Worm (Caenorhabditis elegans) whole organism, mixed stage, embryonic: ENCODE measurements around the gene ltah-1.2.
"Not testable (repeated sequence)": the region's sequence is repeated elsewhere in the genome, so short reads cannot be mapped to it uniquely, and the experiment has no call there.

Source experiments
- M03D4.4 ChIP-seq: sonication (generic microtip); optimal IDR thresholded peaks from 2 replicates; lab custom pipeline; 2017; ENCODE audit warnings: mild to moderate bottlenecking, missing genetic modification characterization, missing compliant biosample characterization
- bed-3 ChIP-seq: fragments of 200-800 bp; sonication (Bioruptor generic); optimal IDR thresholded peaks from 3 replicates; lab custom pipeline; 2018; ENCODE audit warnings: mild to moderate bottlenecking, missing genetic modification characterization, moderate library complexity, missing compliant biosample characterization
- ceh-83 ChIP-seq: fragments of 200-800 bp; sonication (Bioruptor generic); optimal IDR thresholded peaks from 2 replicates; lab custom pipeline; 2018; ENCODE audit warnings: mild to moderate bottlenecking, missing genetic modification characterization, missing compliant biosample characterization
- ces-1 ChIP-seq: fragments of 150-350 bp; optimal IDR thresholded peaks from 2 replicates; lab custom pipeline; 2014; ENCODE audit warnings: missing biosample characterization, missing genetic modification reagents, missing genetic modification characterization
- cnd-1 ChIP-seq: fragments of 200-800 bp; sonication (Bioruptor generic); optimal IDR thresholded peaks from 2 replicates; lab custom pipeline; 2018; ENCODE audit warnings: mild to moderate bottlenecking, missing genetic modification characterization, missing compliant biosample characterization
- drap-1 ChIP-seq: fragments of 200-800 bp; sonication (Bioruptor generic); optimal IDR thresholded peaks from 3 replicates; lab custom pipeline; 2018; ENCODE audit warnings: mild to moderate bottlenecking, missing genetic modification characterization, missing compliant biosample characterization
- elt-1 ChIP-seq: sonication (generic microtip); optimal IDR thresholded peaks from 2 replicates; lab custom pipeline; 2017; ENCODE audit warnings: missing genetic modification characterization, mild to moderate bottlenecking, missing compliant biosample characterization, antibody characterized with exemption, moderate library complexity, borderline replicate concordance; ENCODE audit not compliant: insufficient read depth
- elt-3 ChIP-seq: fragments of 150-350 bp; optimal IDR thresholded peaks from 2 replicates; lab custom pipeline; 2014; ENCODE audit warnings: missing biosample characterization, missing genetic modification characterization
- flh-1 ChIP-seq: fragments of 200-800 bp; sonication (Bioruptor generic); optimal IDR thresholded peaks from 2 replicates; lab custom pipeline; 2018; ENCODE audit warnings: mild to moderate bottlenecking, missing genetic modification characterization, moderate library complexity, missing compliant biosample characterization
- ham-2 ChIP-seq: fragments of 200-800 bp; sonication (Bioruptor generic); optimal IDR thresholded peaks from 2 replicates; lab custom pipeline; 2018; ENCODE audit warnings: mild to moderate bottlenecking, missing genetic modification characterization, missing compliant biosample characterization
- hlh-1 ChIP-seq: fragments of 150-350 bp; optimal IDR thresholded peaks from 2 replicates; lab custom pipeline; 2014; ENCODE audit warnings: missing biosample characterization, missing genetic modification reagents, missing genetic modification characterization
- lin-13 ChIP-seq: fragments of 150-350 bp; optimal IDR thresholded peaks from 2 replicates; lab custom pipeline; 2014; ENCODE audit warnings: missing biosample characterization, missing genetic modification characterization
- lin-32 ChIP-seq: fragments of 200-800 bp; sonication (Bioruptor generic); optimal IDR thresholded peaks from 2 replicates; lab custom pipeline; 2018; ENCODE audit warnings: mild to moderate bottlenecking, missing genetic modification characterization, missing compliant biosample characterization
- lsy-2 ChIP-seq: fragments of 150-350 bp; optimal IDR thresholded peaks from 2 replicates; lab custom pipeline; 2014; ENCODE audit warnings: missing biosample characterization, missing genetic modification characterization
- mab-5 ChIP-seq: fragments of 150-350 bp; optimal IDR thresholded peaks from 2 replicates; lab custom pipeline; 2014; ENCODE audit warnings: missing biosample characterization, missing genetic modification characterization
- mep-1 ChIP-seq: fragments of 150-350 bp; optimal IDR thresholded peaks from 2 replicates; lab custom pipeline; 2017; ENCODE audit warnings: missing biosample characterization, missing genetic modification reagents, missing genetic modification characterization, inconsistent platforms
- mls-2 ChIP-seq: sonication (generic microtip); optimal IDR thresholded peaks from 2 replicates; lab custom pipeline; 2016; ENCODE audit warnings: mild to moderate bottlenecking, missing genetic modification characterization, moderate library complexity, missing compliant biosample characterization
- nhr-12 ChIP-seq: fragments of 150-350 bp; optimal IDR thresholded peaks from 2 replicates; lab custom pipeline; 2014; ENCODE audit warnings: missing biosample characterization, missing genetic modification characterization
- nhr-2 ChIP-seq: fragments of 150-350 bp; optimal IDR thresholded peaks from 2 replicates; lab custom pipeline; 2014; ENCODE audit warnings: missing biosample characterization, missing genetic modification characterization
- nhr-237 ChIP-seq: fragments of 150-350 bp; optimal IDR thresholded peaks from 2 replicates; lab custom pipeline; 2014; ENCODE audit warnings: missing biosample characterization, missing genetic modification characterization
- nhr-28 ChIP-seq: fragments of 150-350 bp; optimal IDR thresholded peaks from 2 replicates; lab custom pipeline; 2014; ENCODE audit warnings: missing biosample characterization, missing genetic modification characterization
- nhr-76 ChIP-seq: sonication (generic microtip); optimal IDR thresholded peaks from 2 replicates; lab custom pipeline; 2017; ENCODE audit warnings: missing biosample characterization, missing genetic modification characterization
- sem-2 ChIP-seq: fragments of 200-800 bp; sonication (Bioruptor generic); optimal IDR thresholded peaks from 2 replicates; lab custom pipeline; 2018; ENCODE audit warnings: mild to moderate bottlenecking, missing genetic modification characterization, missing compliant biosample characterization
- snpc-4 ChIP-seq: fragments of 150-350 bp; optimal IDR thresholded peaks from 2 replicates; lab custom pipeline; 2014; ENCODE audit warnings: missing biosample characterization, missing genetic modification characterization
- sptf-1 ChIP-seq: sonication (generic microtip); optimal IDR thresholded peaks from 2 replicates; lab custom pipeline; 2017; ENCODE audit warnings: mild to moderate bottlenecking, missing genetic modification characterization, moderate library complexity, missing compliant biosample characterization
- unc-120 ChIP-seq: sonication (generic microtip); optimal IDR thresholded peaks from 2 replicates; lab custom pipeline; 2017; ENCODE audit warnings: missing genetic modification characterization, missing compliant biosample characterization; ENCODE audit not compliant: poor library complexity, severe bottlenecking
- unc-39 ChIP-seq: fragments of 150-350 bp; optimal IDR thresholded peaks from 2 replicates; lab custom pipeline; 2014; ENCODE audit warnings: missing biosample characterization, missing genetic modification characterization
- unc-62 ChIP-seq: fragments of 150-350 bp; optimal IDR thresholded peaks from 2 replicates; lab custom pipeline; 2014; ENCODE audit warnings: missing biosample characterization, missing genetic modification reagents, missing genetic modification characterization
- ztf-11 ChIP-seq: fragments of 150-350 bp; optimal IDR thresholded peaks from 2 replicates; lab custom pipeline; 2014; ENCODE audit warnings: missing biosample characterization, missing genetic modification characterization

ltah-1.2 gene

DNA sequence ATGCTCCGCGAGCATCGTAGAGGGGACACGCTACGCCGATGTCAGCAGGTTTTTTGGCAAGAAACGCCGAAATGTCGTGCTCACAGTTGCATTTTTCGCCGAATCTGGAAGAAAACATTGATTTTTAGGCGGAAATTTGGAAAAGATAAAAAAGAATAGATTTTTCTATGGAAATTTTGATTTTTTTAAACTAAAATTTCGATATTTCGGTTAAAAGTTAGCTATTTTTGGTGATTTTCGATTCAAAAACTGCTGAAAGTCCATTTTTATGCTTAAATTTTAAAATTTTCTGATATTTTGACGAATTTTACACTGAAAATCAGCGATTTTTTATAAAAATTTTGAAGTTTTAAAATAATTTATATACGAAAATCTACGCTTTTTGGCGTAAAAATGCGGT lies 15.5 kb downstream of the ltah-1.2 start:
- TF ChIP-seq nhr-12 (tag; lab: Kevin White, UChicago) = no peak
- TF ChIP-seq hlh-1 (tag; lab: Kevin White, UChicago) = no peak
- no peak for TF ChIP-seq unc-39 (tag; lab: Kevin White, UChicago)
- TF ChIP-seq snpc-4 (tag; lab: Kevin White, UChicago) = no peak

DNA sequence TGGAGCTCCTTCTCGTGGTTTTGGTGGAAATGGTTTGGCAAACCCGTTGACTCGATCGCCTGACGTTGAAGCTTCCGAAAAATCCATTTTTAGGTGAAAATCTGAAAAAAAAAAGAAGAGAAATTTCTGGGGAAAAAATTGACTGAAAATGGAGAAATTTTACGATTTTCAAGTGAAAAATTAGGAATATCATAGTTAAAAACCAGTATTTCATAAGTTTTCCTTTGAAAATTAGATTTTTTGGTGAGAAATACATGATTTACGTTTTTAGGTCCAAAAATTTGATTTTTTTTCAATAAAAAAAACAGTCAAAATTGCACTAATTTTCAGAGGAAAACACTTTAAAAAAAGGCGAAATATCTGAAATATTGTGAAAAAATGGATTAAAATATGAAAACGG lies 19.4 kb downstream of the ltah-1.2 start, which contains the start of gene taf-2:
taf-2 (minus strand) TSS at position 101 of the 400 bp plus-strand sequence.
- TF ChIP-seq mab-5 (tag; lab: Kevin White, UChicago) (no peak), ceh-83 (GFP tag; lab: Kevin White, UChicago) (no peak), bed-3 (GFP tag; lab: Kevin White, UChicago) (no peak), lin-32 (GFP tag; lab: Kevin White, UChicago) (no peak), unc-39 (tag; lab: Kevin White, UChicago) (no peak), elt-1 (tag; lab: Kevin White, UChicago) (no peak), M03D4.4 (tag; lab: Kevin White, UChicago) (no peak), mls-2 (tag; lab: Kevin White, UChicago) (no peak), lin-13 (tag; lab: Kevin White, UChicago) (no peak), nhr-76 (tag; lab: Kevin White, UChicago) (no peak), unc-120 (tag; lab: Kevin White, UChicago) (no peak), nhr-2 (tag; lab: Kevin White, UChicago) (no peak), cnd-1 (tag; lab: Kevin White, UChicago) (no peak), hlh-1 (tag; lab: Kevin White, UChicago) (no peak), lsy-2 (tag; lab: Kevin White, UChicago) (no peak), drap-1 (GFP tag; lab: Kevin White, UChicago) (no peak), ces-1 (GFP tag; lab: Kevin White, UChicago) (no peak), snpc-4 (tag; lab: Kevin White, UChicago) (no peak), elt-3 (no peak)
- TF ChIP-seq, all 35 proteins: peak for 0

DNA sequence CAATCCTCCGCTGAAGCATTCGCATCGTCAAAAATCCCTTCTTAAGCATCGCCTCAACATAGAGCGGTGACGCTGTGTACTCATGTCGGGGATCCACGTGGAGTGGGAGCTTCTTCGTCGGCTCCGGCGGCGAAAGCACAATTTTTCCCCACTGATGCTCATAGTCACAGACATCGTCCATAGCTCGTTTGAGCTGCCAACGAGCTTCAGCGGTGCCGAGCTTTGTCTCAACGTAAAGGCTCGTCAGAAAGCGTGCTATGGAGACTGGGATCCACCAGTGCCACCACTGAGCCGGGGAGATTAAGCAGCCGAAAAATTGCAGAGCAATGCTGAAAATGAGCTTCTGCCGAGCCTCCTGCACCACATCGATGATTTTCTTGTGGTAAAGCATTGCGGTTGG lies 22.1 kb downstream of the ltah-1.2 start:
- TF ChIP-seq ham-2 (GFP tag; lab: Kevin White, UChicago) (no peak), sem-2 (GFP tag; lab: Kevin White, UChicago) (no peak), nhr-76 (tag; lab: Kevin White, UChicago) (no peak), flh-1 (GFP tag; lab: Kevin White, UChicago) (no peak), mep-1 (tag; lab: Kevin White, UChicago) (no peak), bed-3 (GFP tag; lab: Kevin White, UChicago) (no peak), lin-13 (tag; lab: Kevin White, UChicago) (no peak), ztf-11 (no peak), lsy-2 (tag; lab: Kevin White, UChicago) (no peak), unc-62 (no peak), nhr-28 (tag; lab: Kevin White, UChicago) (no peak), nhr-237 (tag; lab: Kevin White, UChicago) (no peak), unc-120 (tag; lab: Kevin White, UChicago) (no peak), lin-32 (GFP tag; lab: Kevin White, UChicago) (no peak), nhr-12 (tag; lab: Kevin White, UChicago) (no peak), M03D4.4 (tag; lab: Kevin White, UChicago) (no peak), elt-1 (tag; lab: Kevin White, UChicago) (no peak), cnd-1 (tag; lab: Kevin White, UChicago) (no peak)

DNA sequence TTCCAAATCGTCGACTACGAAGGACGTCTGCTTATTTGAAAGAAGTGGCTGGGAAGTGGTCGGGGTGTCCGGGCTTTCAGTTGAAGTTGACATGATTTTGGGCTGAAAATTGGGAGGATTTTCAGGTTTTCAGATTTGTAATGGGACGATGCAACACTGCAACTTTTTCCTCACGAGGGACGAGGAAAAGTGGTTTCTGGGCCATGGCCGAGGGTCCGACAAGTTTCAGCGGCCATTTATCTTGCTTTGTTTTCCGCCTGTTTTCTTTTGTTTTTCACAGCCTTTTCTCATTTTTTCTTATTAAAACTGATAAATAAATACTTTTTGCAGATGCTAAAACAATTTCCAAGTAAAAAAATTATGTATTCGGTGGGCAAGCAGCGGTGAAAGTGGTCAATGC lies 30.1 kb downstream of the ltah-1.2 start, which contains the start of gene blos-7:
blos-7 (minus strand) TSS at position 101 of the 400 bp plus-strand sequence.
- not testable (repeated sequence) for TF ChIP-seq unc-39 (tag; lab: Kevin White, UChicago); bed-3 (GFP tag; lab: Kevin White, UChicago); nhr-28 (tag; lab: Kevin White, UChicago)
- TF ChIP-seq, all 35 proteins: peak for 0; not testable (repeated sequence) for 35

DNA sequence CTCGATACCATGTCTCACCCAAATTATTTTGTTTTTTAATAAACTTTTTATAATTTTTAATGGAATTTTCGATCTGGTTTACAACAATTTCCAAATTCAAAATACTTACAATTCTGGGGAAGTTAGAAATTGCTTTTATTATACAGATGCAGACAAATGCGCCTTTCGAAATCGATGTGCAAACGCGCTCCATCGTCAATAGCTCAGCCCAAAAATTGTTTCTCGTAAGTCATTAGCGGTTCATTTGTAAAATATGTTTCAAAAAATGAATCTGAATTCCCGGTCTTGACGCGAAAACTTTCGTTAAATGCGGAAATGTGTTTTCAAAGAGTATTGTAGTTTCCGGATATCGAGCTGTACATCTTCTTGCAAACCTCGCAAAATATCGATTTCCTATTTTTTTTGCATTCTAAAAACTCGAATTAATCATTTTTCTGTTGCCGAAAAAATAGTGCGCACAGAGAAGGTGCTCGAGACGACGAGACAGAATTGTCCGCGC lies 33.3 kb downstream of the ltah-1.2 start, which contains the start of gene Y37E11B.1:
Y37E11B.1 (plus strand) TSS at position 145 of the 499 bp plus-strand sequence.
- TF ChIP-seq mep-1 (tag; lab: Kevin White, UChicago) (peak; percentile 44), sptf-1 (tag; lab: Kevin White, UChicago) (no peak)
